Worm (Caenorhabditis elegans): ENCODE measurements around the gene Y71H2AM.3.

DNA sequence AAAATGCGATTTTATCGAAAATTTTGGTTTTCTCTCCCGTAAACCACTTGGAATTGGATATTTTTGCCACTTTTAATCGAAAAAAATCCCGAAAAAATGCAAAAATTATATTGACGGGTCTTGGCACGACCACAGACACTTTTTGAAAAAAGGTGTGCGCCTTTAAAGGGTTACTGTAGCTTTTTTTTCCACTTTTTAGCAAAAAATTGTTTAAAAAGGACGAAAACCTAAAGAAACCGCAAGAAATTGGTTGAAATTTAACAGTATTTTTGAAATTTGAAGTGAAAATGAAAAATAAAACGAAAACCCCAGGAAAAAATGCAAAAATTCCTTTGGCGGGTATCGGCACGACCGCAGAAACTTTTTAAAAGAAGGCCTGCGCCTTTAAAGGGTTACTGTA, 23.4 kb upstream of the Y71H2AM.3 start:
- TF ChIP-seq lin-29 (GFP tag; IDR thresholded peaks at IDR 0.05) (no peak), lin-1 (GFP tag; IDR thresholded peaks at IDR 0.05) (no peak), unc-62 (GFP tag; optimal IDR thresholded peaks at IDR 0.05 in 1 of 2) (no peak), unc-62 (tag; optimal IDR thresholded peaks at IDR 0.05) (no peak), ces-1 (GFP tag; optimal IDR thresholded peaks at IDR 0.05) (no peak), snpc-4 (tag; optimal IDR thresholded peaks at IDR 0.05) (no peak), lin-13 (GFP tag; optimal IDR thresholded peaks at IDR 0.05) (no peak), mep-1 (tag; optimal IDR thresholded peaks at IDR 0.05) (no peak), spr-3 (GFP tag; optimal IDR thresholded peaks at IDR 0.05) (no peak), jun-1 (tag; optimal IDR thresholded peaks at IDR 0.05) (no peak), lin-39 (tag; optimal IDR thresholded peaks at IDR 0.05) (no peak)

Data from whole organism, L4 larva.